Fruit fly (Drosophila melanogaster) whole organism, prepupa: ENCODE measurements around the gene CaBP1.

Experiments used
- CG10669 ChIP-seq: fragments of 200-800 bp; sonication (Bioruptor generic); optimal IDR thresholded peaks from 3 replicates; lab custom pipeline; 2018; ENCODE audit warnings: missing biosample characterization, mild to moderate bottlenecking, missing genetic modification characterization, moderate library complexity
- CG11294 ChIP-seq: fragments of 200-800 bp; sonication (Bioruptor generic); IDR thresholded peaks from 2 replicates; pipeline ENCODE4 v1.3.6; 2022; ENCODE audit warnings: missing biosample characterization, missing genetic modification characterization
- CG4318 ChIP-seq: fragments of 200-800 bp; sonication (Bioruptor generic); optimal IDR thresholded peaks from 3 replicates; lab custom pipeline; 2017; ENCODE audit warnings: missing biosample characterization, mild to moderate bottlenecking, missing genetic modification characterization
- CG6163 ChIP-seq: fragments of 200-800 bp; sonication (Bioruptor generic); IDR thresholded peaks from 3 replicates; pipeline ENCODE4 v1.3.6; 2022; ENCODE audit warnings: missing biosample characterization, missing genetic modification characterization
- CG8119 ChIP-seq: fragments of 200-800 bp; sonication (Bioruptor generic); IDR thresholded peaks from 3 replicates; pipeline ENCODE4 v1.3.6; 2022; ENCODE audit warnings: missing biosample characterization, missing genetic modification characterization
- CG9139 ChIP-seq: fragments of 200-800 bp; sonication (Bioruptor generic); optimal IDR thresholded peaks from 3 replicates; lab custom pipeline; 2017; ENCODE audit warnings: missing biosample characterization, mild to moderate bottlenecking, missing genetic modification characterization
- Hr4 ChIP-seq: fragments of 200-800 bp; sonication (Bioruptor generic); optimal IDR thresholded peaks from 3 replicates; lab custom pipeline; 2016; ENCODE audit warnings: missing biosample characterization, missing genetic modification characterization
- esn ChIP-seq: fragments of 200-800 bp; sonication (Bioruptor generic); optimal IDR thresholded peaks from 2 replicates; lab custom pipeline; 2016; ENCODE audit warnings: missing biosample characterization, mild to moderate bottlenecking, missing genetic modification characterization, moderate library complexity
- fkh ChIP-seq: fragments of 200-800 bp; sonication (Bioruptor generic); optimal IDR thresholded peaks from 3 replicates; lab custom pipeline; 2017; ENCODE audit warnings: missing biosample characterization, mild to moderate bottlenecking, missing genetic modification characterization, moderate library complexity
- pdm3 ChIP-seq: fragments of 200-800 bp; sonication (Bioruptor generic); optimal IDR thresholded peaks from 3 replicates; lab custom pipeline; 2016; ENCODE audit warnings: missing biosample characterization, missing genetic modification characterization
- salr ChIP-seq, 2 experiments: fragments of 200-800 bp; sonication (Bioruptor generic); optimal IDR thresholded peaks; 3 replicates each; lab custom pipeline; 2016 to 2018; ENCODE audit warnings: missing biosample characterization in 2 of 2, missing genetic modification characterization in 2 of 2, mild to moderate bottlenecking in 1 of 2
- spab ChIP-seq: fragments of 200-800 bp; sonication (Bioruptor generic); optimal IDR thresholded peaks from 2 replicates; lab custom pipeline; 2017; ENCODE audit warnings: missing biosample characterization, mild to moderate bottlenecking, missing genetic modification characterization, missing genetic modification reagents

Gene CaBP1

dm6 chr2L:16307026-16307703 is 49.4 kb downstream of the CaBP1 start, which contains the start of the genes CG5861 and Syx5 (continued):
- TF ChIP-seq salr (GFP tag; optimal IDR thresholded peaks at IDR 0.05; lab: Kevin White, UChicago) (no peak), CG8119 (GFP tag; lab: Robert Waterston, UW) (no peak), CG6163 (GFP tag; lab: Robert Waterston, UW) (no peak; the same call in 2 of the 3 replicates), Hr4 (GFP tag; lab: Kevin White, UChicago) (no peak), esn (GFP tag; lab: Kevin White, UChicago) (peak; percentile 37), CG10669 (GFP tag; lab: Kevin White, UChicago) (no peak), fkh (GFP tag; lab: Kevin White, UChicago) (peak; percentile 67), pdm3 (GFP tag; lab: Kevin White, UChicago) (no peak), CG9139 (no peak), CG4318 (GFP tag; lab: Kevin White, UChicago) (no peak), spab (no peak), CG11294 (GFP tag; lab: Robert Waterston, UW) (no peak)
